Fruit fly (Drosophila melanogaster) ovary, adult (tissue): ENCODE data around the gene AlkB.

Source experiments
- CG17801 ChIP-seq: fragments of 200-800 bp; optimal IDR thresholded peaks from 2 replicates; lab custom pipeline; 2019; ENCODE audit warnings: missing biosample characterization, mild to moderate bottlenecking, missing genetic modification characterization, moderate library complexity; ENCODE audit not compliant: partially characterized antibody

Gene AlkB

DNA sequence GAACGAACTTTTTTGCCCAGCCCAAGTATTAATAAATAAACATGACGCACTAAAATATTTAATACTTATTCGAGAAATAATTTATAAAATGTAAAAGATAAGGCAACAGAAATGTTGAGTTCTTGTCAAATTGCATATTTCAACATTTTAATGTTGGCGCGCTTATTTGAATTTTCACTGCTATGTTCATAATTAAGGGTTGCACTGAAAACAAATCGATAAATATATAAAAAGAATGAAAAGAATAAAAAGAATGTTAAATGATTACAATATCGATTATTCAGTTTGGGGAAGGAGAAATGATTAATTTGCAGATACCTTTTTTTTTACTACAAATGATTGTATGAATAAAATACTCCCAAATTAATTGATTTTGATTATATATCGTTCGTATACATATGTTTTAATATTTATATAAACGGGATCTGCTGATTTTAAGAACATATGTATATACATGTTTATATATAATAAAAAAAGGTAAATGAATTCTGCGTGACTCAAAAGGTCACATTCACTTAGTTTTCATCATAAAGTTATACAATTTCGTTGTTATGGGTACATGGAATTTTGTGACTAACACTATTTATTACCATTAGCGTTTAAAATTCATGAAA, 7.6 kb upstream of the AlkB start:
- peak; percentile 14 for TF ChIP-seq CG17801 (GFP tag; lab: Kevin White, UChicago)

DNA sequence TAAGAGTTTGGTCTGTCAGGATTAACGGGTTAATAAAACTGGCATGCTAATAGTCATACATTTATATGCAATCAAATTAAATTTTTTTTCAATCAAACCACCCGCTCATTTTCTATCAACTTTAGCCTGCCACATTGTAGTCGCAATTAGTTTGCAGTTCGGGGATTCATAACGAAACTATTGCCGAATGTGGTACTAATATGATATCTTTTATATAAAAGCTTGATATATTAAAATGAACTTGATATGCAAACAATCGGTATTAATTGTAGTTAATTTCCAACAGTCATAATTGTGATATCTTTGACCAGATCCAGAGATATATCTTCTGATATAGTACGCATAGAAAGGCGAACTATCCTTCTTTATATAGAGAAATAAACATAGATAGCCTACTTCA, 6.7 kb upstream of the AlkB start:
- TF ChIP-seq CG17801 (GFP tag; lab: Kevin White, UChicago): no peak

DNA sequence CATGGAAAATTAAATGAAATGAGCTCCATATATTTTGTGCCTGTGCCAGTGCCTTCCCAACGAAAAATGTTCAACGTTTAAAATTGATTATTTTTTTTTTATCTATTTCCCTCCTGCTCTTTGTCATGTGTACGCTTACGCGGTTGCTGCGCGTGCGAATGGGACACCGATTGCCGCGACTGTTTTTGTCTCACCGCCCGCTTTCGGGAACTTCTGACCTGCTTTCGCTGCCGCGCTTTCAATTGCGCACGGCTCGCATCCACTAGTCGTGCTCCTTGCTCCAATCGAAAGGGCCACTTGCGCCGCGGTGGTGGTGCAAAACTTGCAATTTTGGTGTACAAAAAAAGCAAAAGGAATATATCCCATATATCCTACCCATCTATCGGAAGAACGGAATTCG, 1.2 kb upstream of the AlkB start:
- peak; percentile 85 for TF ChIP-seq CG17801 (GFP tag; lab: Kevin White, UChicago)

DNA sequence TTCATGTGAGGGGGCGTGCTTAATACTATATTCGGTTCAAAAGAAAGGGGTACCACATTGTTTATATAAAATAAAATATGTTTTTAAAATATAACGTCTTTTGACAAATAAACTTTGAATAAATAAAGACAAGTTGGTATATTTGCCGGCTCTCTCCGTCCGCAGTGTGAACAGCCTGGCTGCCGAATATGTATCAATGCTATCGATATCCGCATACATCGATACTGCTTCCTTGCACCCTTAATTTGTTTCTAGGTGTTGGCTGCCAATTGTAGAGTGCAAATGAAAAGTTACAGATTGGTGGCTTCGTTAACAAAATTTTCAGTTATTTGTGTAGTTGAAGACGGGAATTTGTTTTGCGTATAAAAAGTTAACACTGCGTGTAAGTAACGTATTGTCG, 582 bp upstream of the AlkB start, which contains the start of gene Gbeta13F:
TSS of gene Gbeta13F (plus strand) at position 247 of the 400 bp plus-strand sequence.
- TF ChIP-seq CG17801 (GFP tag; lab: Kevin White, UChicago): no peak

DNA sequence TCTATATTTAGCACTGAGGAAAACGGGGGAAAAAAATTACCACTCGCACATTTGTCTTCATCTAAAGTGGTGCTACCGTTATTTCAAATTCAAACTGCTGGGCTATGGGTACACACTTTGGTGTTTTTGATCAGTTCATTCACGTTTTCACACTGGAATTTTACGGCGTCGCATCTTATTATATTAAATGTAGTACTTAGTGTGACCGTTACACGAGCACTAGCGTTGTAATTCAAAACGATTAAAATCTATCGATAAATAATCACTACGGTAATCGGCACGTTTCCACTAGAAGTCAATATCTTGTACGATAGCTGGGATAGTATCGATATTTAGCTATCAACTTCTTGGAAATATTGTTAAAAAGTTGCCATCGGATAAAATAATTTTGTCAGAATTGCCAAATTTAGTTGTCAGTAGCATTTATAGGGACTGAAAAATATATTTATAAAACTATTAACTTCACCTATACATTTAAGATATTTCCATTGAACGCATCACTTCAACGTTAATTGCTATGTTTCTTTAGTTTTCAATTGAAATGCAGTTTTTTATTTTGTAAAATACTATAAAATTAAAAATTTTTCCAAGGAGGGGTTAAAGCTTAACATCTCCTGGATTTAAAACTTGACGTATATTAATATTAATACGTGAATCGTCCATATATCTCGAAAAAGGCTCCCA, 1.5 kb downstream of the AlkB start, which contains the start of the genes CG46440 and Myb:
TSS of gene CG46440 (minus strand) at position 223 of the 684 bp plus-strand sequence.
TSS of gene Myb (minus strand) at position 223 of the 684 bp plus-strand sequence.
- TF ChIP-seq CG17801 (GFP tag; lab: Kevin White, UChicago): no peak

DNA sequence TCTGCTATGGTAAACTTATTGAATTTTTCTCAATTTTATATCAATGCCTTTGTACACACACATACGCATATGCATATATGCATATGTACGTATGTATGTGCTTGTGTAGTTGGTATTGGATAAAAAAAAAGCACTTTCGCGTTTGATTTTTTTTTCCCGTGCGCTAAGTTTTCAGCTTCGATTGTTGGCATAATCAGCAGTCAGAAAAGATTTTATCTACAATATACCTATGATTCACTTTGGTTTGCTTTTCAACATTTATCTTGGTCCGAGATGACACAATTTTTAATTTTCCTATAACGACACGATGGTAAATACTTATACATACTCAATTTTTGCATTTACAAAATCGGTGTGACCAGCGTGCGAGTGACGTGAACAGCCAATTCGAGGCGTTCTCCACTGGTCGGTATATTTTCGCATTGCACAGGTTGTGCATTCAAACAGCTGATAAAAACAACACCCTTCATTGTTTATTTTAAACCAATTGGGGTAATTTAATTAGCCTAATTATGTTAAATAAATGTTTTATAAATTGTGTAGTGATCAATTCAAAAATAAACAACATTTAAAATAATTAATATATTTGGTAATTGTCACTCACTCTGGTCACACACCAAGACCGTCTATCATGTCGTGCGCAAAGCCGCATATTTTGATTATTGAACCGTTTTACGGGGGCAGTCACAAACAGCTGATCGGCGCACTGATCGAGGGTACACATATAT, 6.3 kb downstream of the AlkB start, which contains the start of the genes UBL3 and CG15914:
TSS of gene UBL3 (minus strand) at position 361 of the 728 bp plus-strand sequence.
TSS of gene CG15914 (plus strand) at position 607 of the 728 bp plus-strand sequence.
- peak; percentile 56 for TF ChIP-seq CG17801 (GFP tag; lab: Kevin White, UChicago)

DNA sequence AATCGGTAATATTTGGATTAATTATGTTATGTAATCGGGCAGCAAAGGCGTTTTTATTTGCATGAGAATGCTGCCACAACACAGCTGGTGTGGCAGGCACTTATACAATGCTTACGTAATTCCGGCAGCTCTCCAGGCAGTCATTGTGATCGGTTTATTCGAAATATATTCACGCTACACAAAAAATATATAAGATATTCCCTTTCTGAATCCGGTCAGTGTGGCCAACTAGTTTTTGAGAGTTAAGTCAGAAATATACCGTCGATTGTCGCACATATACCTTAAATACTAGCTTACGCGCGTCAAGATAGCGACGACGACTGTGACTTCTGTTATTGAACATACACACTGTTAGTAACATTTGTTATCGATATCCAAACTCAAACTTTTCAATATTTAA, 10.3 kb downstream of the AlkB start, which contains the start of gene sun:
TSS of gene sun (minus strand) at position 238 of the 400 bp plus-strand sequence.
- TF ChIP-seq CG17801 (GFP tag; lab: Kevin White, UChicago): peak; percentile 19

DNA sequence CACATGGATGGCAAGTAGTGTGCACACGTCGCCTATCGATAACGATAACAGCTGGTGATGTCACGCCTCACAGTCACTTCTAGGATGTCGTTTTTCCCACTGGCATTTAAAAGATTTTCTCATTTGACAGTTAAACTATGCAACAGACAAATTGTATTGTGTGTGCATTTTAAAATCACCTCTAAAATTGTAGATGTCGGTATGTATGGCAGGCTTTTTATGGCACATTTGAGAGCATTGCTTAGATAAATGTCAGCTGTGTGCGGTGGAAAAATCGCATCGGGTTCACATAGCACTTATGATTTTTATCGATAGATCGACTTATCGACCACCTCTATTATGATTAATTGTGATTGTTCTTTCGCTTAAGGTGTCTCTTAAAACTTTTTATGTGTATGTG, 15.1 kb downstream of the AlkB start, which contains the start of the genes ArgRS and CG8578:
TSS of gene ArgRS (minus strand) at position 7 of the 400 bp plus-strand sequence.
TSS of gene CG8578 (plus strand) at position 338 of the 400 bp plus-strand sequence.
- TF ChIP-seq CG17801 (GFP tag; lab: Kevin White, UChicago): peak; percentile 20

DNA sequence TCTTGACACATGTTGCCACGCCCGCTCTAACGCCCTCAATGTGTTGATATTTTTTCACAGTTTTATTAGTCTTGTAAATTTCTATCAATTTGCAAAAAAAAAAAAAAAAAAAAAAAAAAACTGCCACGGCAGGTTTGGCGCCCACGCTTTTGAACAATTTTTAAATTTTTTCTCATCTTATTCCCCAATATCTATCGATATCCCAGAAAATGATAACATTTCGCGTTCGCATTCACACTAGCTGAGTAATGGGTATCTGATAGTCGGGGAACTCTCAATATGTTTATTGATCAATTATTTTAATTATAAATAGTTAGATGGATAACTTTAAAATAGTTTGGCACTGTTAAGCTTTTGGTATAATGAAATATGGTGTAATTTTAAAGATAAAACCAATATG, 17.9 kb downstream of the AlkB start:
- no peak for TF ChIP-seq CG17801 (GFP tag; lab: Kevin White, UChicago)

DNA sequence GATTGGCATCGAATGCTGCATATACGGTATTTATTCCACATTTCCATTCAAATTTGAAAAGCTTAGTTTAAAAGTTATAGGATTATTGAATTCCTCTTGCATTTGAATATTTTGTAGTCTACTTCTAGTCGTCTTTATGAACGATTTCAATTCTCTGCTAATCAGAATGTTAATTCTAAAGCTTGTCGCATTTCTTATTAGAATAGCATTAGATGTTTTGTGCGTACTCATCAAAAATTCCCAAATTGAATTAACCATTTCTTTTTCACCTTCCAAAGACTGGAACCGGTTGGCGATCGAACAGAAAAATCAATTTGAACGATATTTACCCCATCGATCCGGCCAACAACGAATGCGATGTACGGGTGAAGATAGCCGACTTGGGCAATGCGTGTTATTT, 19.3 kb downstream of the AlkB start:
- TF ChIP-seq CG17801 (GFP tag; lab: Kevin White, UChicago): no peak

DNA sequence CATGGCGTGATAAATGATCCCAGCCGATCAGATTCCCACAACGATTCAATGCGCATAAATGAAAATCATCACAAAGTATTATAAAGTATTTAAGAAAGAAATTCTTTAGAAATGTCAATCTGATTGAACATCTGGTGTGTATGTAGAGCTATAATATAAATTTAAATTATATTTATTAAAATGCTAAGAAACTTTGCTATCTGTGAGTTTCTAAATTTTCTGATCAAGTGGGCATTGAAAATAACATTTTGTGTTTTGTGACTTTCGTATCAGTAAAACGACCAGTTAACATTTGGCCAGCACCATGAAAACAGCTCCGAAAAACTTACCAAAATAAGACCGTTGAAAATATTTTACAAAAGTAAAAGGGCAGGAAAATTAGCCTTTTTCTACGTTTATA, 21.8 kb downstream of the AlkB start, which contains the start of gene CG8565:
TSS of gene CG8565 (plus strand) at position 301 of the 400 bp plus-strand sequence.
- TF ChIP-seq CG17801 (GFP tag; lab: Kevin White, UChicago): no peak

DNA sequence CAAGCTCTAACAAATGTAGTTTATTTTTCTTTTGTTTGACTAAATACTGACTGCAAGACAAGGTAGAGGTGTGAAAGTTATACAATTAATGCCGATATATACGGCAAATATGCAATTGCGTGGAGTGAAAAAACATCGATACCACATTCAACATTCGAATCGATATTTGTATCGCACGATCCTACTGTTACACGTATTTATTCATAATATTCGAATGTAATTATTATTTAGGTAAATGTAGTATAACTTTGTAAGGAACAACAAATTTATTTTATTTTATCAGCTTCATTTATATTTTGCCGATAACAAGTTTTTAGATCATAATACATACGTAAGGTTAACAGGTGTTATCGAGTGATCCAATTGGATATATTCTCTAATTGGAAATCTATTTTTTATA, 23.9 kb downstream of the AlkB start, which contains the start of gene Chc:
TSS of gene Chc (minus strand) at position 98 of the 400 bp plus-strand sequence.
- TF ChIP-seq CG17801 (GFP tag; lab: Kevin White, UChicago): no peak

DNA sequence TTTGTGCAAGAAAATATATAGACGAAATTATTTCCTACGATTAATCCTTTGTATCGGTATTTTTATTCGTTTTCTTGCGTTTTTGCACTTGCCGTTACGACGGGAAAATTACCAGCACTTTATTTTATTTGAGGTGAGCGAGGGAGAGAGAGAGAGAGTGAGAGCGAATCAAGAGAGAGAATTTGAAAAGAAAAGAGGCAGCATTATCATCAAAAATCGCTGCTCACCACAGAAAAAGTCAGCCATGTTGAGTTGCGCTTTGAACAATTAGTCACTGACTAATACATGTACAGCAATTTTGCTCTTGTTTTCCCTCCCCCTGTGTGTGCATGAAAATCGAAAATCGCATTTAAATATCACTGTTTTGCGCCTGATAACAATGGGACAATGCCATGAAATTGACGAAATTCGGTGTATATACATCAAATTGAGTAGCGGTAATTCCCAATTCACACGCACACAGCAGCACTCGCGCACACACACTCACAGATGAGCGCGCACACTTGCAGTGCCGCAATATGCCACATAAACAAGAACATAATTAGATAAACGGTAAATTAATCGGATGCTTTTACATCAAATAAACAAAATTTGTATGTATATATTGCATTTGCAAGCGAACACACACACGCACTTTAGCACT, 24.6 kb downstream of the AlkB start:
- no peak for TF ChIP-seq CG17801 (GFP tag; lab: Kevin White, UChicago)

DNA sequence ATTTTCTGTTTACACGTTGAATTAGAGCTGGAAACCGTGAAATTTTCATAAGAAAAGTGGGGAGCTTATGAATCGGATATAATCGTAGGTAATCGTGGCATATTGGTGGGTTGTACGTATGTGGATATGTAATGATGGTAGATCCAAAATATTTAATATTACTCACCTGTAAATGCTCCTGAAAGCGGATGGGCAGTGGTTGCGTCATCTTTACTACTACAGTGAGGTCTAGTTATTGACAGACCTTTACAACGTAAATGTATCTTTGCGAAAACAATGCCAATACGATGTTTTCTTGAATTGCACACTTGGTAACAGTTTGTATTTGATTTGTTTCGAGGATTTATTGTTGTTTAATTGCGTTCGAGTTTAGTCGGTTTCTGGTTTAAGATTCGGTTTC, 25.3 kb downstream of the AlkB start:
- TF ChIP-seq CG17801 (GFP tag; lab: Kevin White, UChicago): no peak
